Worm (Caenorhabditis elegans): ENCODE results near the gene srh-10.

Gene srh-10

ce11 chrV:6043275-6044271 lies 23.4 kb downstream of the srh-10 start, which contains the start of gene cpi-2 (continued):
- TF ChIP-seq madf-10 (tag; optimal IDR thresholded peaks at IDR 0.05), result no peak
- TF ChIP-seq F57C9.4 (tag; optimal IDR thresholded peaks at IDR 0.05), result no peak
- no peak for TF ChIP-seq ztf-28 (GFP tag; IDR thresholded peaks at IDR 0.05)
- no peak for TF ChIP-seq ZK185.1 (tag; optimal IDR thresholded peaks at IDR 0.05; ENCODE audit: poor library complexity, severe bottlenecking)
- no peak for TF ChIP-seq tbx-9 (tag; optimal IDR thresholded peaks at IDR 0.05; ENCODE audit: borderline replicate concordance)
- TF ChIP-seq Y56A3A.18 (GFP tag; IDR thresholded peaks at IDR 0.05), result no peak
- no peak for TF ChIP-seq ccch-3 (GFP tag; optimal IDR thresholded peaks at IDR 0.05)
- TF ChIP-seq bed-2 (GFP tag; IDR thresholded peaks at IDR 0.05), result no peak
- TF ChIP-seq ceh-27 (GFP tag; optimal IDR thresholded peaks at IDR 0.05), result peak; percentile 8
- TF ChIP-seq let-526 (GFP tag; IDR thresholded peaks at IDR 0.05), result no peak
- no peak for TF ChIP-seq atf-7 (tag; optimal IDR thresholded peaks at IDR 0.05)
- peak; percentile 26 for TF ChIP-seq attf-5 (GFP tag; optimal IDR thresholded peaks at IDR 0.05)
- no peak for TF ChIP-seq F57A8.1 (GFP tag; optimal IDR thresholded peaks at IDR 0.05)
- no peak for TF ChIP-seq nhr-120 (GFP tag; IDR thresholded peaks at IDR 0.05)
- TF ChIP-seq F22D6.2 (tag; optimal IDR thresholded peaks at IDR 0.05), result no peak
- TF ChIP-seq ceh-79 (tag; optimal IDR thresholded peaks at IDR 0.05), result no peak
- no peak for TF ChIP-seq die-1 (tag; optimal IDR thresholded peaks at IDR 0.05)
- TF ChIP-seq lin-35 (GFP tag; optimal IDR thresholded peaks at IDR 0.05), result peak in 1 of 3 experiments; percentile 59
- TF ChIP-seq cebp-2 (GFP tag; IDR thresholded peaks at IDR 0.05), result no peak
- no peak for TF ChIP-seq tlf-1 (GFP tag; optimal IDR thresholded peaks at IDR 0.05)
- TF ChIP-seq cebp-1 (GFP tag; IDR thresholded peaks at IDR 0.05), result peak; percentile 7; the same call in 1 of the 2 replicates
- TF ChIP-seq cebp-1 (tag; optimal IDR thresholded peaks at IDR 0.05), result peak; percentile 53
- peak; percentile 79 for TF ChIP-seq hmg-1.2 (GFP tag; IDR thresholded peaks at IDR 0.05)
- no peak for TF ChIP-seq pha-4 (tag; optimal IDR thresholded peaks at IDR 0.05)

- TF ChIP-seq madf-10 (tag; optimal IDR thresholded peaks at IDR 0.05), result no peak
- no peak for TF ChIP-seq hmg-1.2 (GFP tag; IDR thresholded peaks at IDR 0.05)
- TF ChIP-seq tbx-9 (tag; optimal IDR thresholded peaks at IDR 0.05; ENCODE audit: borderline replicate concordance), result no peak
- no peak for TF ChIP-seq egrh-3 (GFP tag; IDR thresholded peaks at IDR 0.05)
- no peak for TF ChIP-seq B0336.3 (GFP tag; IDR thresholded peaks at IDR 0.05)
- TF ChIP-seq dpff-1 (tag; optimal IDR thresholded peaks at IDR 0.05), result no peak
- TF ChIP-seq athp-1 (tag; optimal IDR thresholded peaks at IDR 0.05), result no peak
- no peak for TF ChIP-seq Y53G8AR.9 (GFP tag; conservative IDR thresholded peaks at IDR 0.05)
- TF ChIP-seq madf-8 (GFP tag; conservative IDR thresholded peaks at IDR 0.05), result no peak
- no peak for TF ChIP-seq lin-40 (tag; optimal IDR thresholded peaks at IDR 0.05)
- no peak for TF ChIP-seq T07F8.4 (tag; optimal IDR thresholded peaks at IDR 0.05)
- no peak for TF ChIP-seq mes-4 (tag; optimal IDR thresholded peaks at IDR 0.05)
- TF ChIP-seq D2030.7 (GFP tag; IDR thresholded peaks at IDR 0.05), result no peak
- no peak for TF ChIP-seq F39B2.1 (GFP tag; IDR thresholded peaks at IDR 0.05)
- TF ChIP-seq dpl-1 (GFP tag; optimal IDR thresholded peaks at IDR 0.05), result no peak
- TF ChIP-seq Y67H2A.10 (GFP tag; conservative IDR thresholded peaks at IDR 0.05), result no peak
- no peak for TF ChIP-seq mel-28 (tag; optimal IDR thresholded peaks at IDR 0.05; ENCODE audit: borderline replicate concordance)
- no peak for TF ChIP-seq somi-1 (GFP tag; optimal IDR thresholded peaks at IDR 0.05)
Observed at ce11 chrV:6041375-6041774, 25.6 kb downstream of the srh-10 start, which contains the start of gene R01B10.2. R01B10.2 (minus strand) TSS chrV:6041475.
